Fruit fly (Drosophila melanogaster): ENCODE data around the gene CG10513.

DNA sequence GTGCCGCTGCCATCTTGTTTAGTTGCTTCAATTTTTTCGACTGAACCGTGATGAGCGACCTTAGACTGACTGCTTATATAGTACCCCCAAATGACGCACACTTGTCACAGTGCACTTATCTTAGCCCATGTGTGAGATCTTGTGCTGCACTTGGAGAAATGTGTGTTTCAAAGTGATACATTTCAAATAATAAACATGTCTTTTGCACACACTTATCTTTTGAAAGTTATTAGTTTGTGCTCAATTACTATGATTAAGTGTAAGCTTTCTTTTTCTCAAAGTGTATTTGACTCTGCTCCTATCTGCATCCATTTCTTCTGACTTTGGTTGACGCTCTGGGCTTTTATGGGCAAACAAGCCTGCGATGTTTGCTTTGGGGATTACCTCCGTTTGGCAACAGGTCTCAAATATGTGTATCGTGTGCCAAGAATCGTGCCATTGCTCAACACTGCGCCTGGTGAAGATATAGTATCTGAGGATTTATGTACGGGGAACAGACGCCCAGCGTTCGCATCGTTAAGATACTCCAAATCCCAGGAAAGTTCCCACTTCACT is 2.9 kb upstream of the CG10513 start, which contains the start of gene CG10514:
- peak; percentile 90 for TF ChIP-seq kay (GFP tag; ENCODE audit: borderline replicate concordance)
- TF ChIP-seq Clk (GFP tag; optimal IDR thresholded peaks at IDR 0.05): no peak
- no peak for TF ChIP-seq toe (GFP tag; optimal IDR thresholded peaks at IDR 0.05)
- TF ChIP-seq CG1620 (GFP tag; optimal IDR thresholded peaks at IDR 0.05): no peak

All from whole organism, adult.